Fruit fly (Drosophila melanogaster): ENCODE results near the gene CG15731.

CG15731 gene

DNA sequence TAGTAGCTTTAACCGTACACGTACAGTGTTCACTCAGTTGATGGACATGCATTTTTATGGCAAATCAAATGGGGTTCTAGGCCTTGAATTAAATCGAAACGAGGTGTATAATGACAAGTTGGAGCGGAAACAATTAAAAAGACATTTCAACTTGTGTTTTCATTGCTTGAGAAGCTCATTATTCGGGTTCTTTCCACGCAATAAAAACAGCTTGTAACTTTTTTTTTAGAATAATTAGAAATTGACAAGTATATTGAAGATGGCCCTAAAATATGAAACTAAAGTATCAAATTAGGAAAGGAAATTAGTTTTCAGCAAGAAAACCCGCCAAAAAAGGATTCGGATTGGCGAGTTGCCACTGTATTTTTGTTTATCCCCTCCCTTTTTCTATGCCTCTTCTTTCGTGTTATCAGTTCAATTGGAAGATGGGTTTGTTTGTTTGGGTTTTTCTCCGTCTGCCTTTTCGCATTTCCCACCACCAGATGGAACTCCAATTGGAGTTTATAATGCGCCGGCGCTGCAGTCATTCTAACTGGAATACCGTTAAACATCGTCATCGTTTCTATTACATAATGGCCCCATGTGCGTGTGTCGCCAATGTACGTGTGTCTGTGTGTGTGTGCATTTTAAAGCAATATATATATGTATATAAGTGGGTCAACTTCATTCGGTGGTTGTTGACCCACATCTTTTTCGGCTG is 9.1 kb upstream of the CG15731 start (continued):
- TF ChIP-seq PHDP (tag; optimal IDR thresholded peaks at IDR 0.05) (peak; percentile 60), CG43689 (GFP tag; IDR thresholded peaks at IDR 0.05) (no peak), CG30020 (tag; optimal IDR thresholded peaks at IDR 0.05) (no peak), jumu (GFP tag; optimal IDR thresholded peaks at IDR 0.05) (peak; percentile 20), slbo (GFP tag; IDR thresholded peaks at IDR 0.05) (peak; percentile 56), Dbx (GFP tag; IDR thresholded peaks at IDR 0.05) (peak; percentile 6; the same call in 1 of the 3 replicates), dan (GFP tag; IDR thresholded peaks at IDR 0.05) (no peak), YL-1 (GFP tag; optimal IDR thresholded peaks at IDR 0.05) (no peak), CG15601 (tag; optimal IDR thresholded peaks at IDR 0.05) (no peak), CG14014 (GFP tag; IDR thresholded peaks at IDR 0.05) (peak; percentile 45), ash1 (GFP tag; optimal IDR thresholded peaks at IDR 0.05) (no peak), CG1792 (GFP tag; optimal IDR thresholded peaks at IDR 0.05) (peak; percentile 17), ase (GFP tag; IDR thresholded peaks at IDR 0.05) (peak; percentile 12; the same call in 1 of the 3 replicates), unc-4 (GFP tag; IDR thresholded peaks at IDR 0.05; ENCODE audit: partially characterized antibody) (no peak), peb (GFP tag; IDR thresholded peaks at IDR 0.05) (no peak), emc (GFP tag; optimal IDR thresholded peaks at IDR 0.05) (no peak), p53 (GFP tag; optimal IDR thresholded peaks at IDR 0.05) (no peak), D19A (tag; optimal IDR thresholded peaks at IDR 0.05) (peak; percentile 47), Nf-YB (GFP tag; optimal IDR thresholded peaks at IDR 0.05) (no peak), CG14710 (tag; optimal IDR thresholded peaks at IDR 0.05) (peak; percentile 9), crc (GFP tag; optimal IDR thresholded peaks at IDR 0.05) (peak; percentile 51), phol (tag; optimal IDR thresholded peaks at IDR 0.05) (peak; percentile 57), ro (GFP tag; IDR thresholded peaks at IDR 0.05) (no peak), ab (GFP tag; optimal IDR thresholded peaks at IDR 0.05) (no peak), CG3995 (GFP tag; optimal IDR thresholded peaks at IDR 0.05) (no peak), CG17385 (GFP tag; optimal IDR thresholded peaks at IDR 0.05) (peak; percentile 52), sob (GFP tag; IDR thresholded peaks at IDR 0.05) (no peak), Camta (GFP tag; optimal IDR thresholded peaks at IDR 0.05) (no peak), yki (optimal IDR thresholded peaks at IDR 0.05) (no peak), bigmax (GFP tag; optimal IDR thresholded peaks at IDR 0.05) (no peak), hth (optimal IDR thresholded peaks at IDR 0.05) (no peak), CG10959 (GFP tag; IDR thresholded peaks at IDR 0.05) (no peak), NfI (GFP tag; optimal IDR thresholded peaks at IDR 0.05) (peak; percentile 49), toy (GFP tag; IDR thresholded peaks at IDR 0.05) (no peak), CG13287 (GFP tag; IDR thresholded peaks at IDR 0.05; ENCODE audit: partially characterized antibody) (no peak), CG31224 (GFP tag; IDR thresholded peaks at IDR 0.05) (no peak), CG4328 (GFP tag; optimal IDR thresholded peaks at IDR 0.05) (no peak), CG42726 (GFP tag; IDR thresholded peaks at IDR 0.05; ENCODE audit: partially characterized antibody) (no peak), ERR (GFP tag; optimal IDR thresholded peaks at IDR 0.05) (no peak), cwo (GFP tag; optimal IDR thresholded peaks at IDR 0.05) (peak; percentile 28), CG15269 (tag; optimal IDR thresholded peaks at IDR 0.05) (peak; percentile 73), gcm (GFP tag; optimal IDR thresholded peaks at IDR 0.05) (peak; percentile 24), CG7357 (GFP tag; IDR thresholded peaks at IDR 0.05) (no peak), tna (GFP tag; IDR thresholded peaks at IDR 0.05; ENCODE audit: partially characterized antibody) (no peak), CG2129 (GFP tag; IDR thresholded peaks at IDR 0.05; ENCODE audit: partially characterized antibody) (no peak), GATAe (GFP tag; conservative IDR thresholded peaks at IDR 0.05) (no peak), caup (GFP tag; optimal IDR thresholded peaks at IDR 0.05; ENCODE audit: severe bottlenecking) (peak; percentile 43), zen (tag; optimal IDR thresholded peaks at IDR 0.05) (no peak), Hand (GFP tag; optimal IDR thresholded peaks at IDR 0.05) (peak; percentile 52), gt (GFP tag; IDR thresholded peaks at IDR 0.05) (no peak), gcm2 (GFP tag; optimal IDR thresholded peaks at IDR 0.05) (no peak)
